Fruit fly (Drosophila melanogaster) S2 (cell line): ENCODE data around the gene Keap1.

Experiments used
- CG8478 ChIP-seq: fragments of >200 bp; optimal IDR thresholded peaks from 2 replicates; lab custom pipeline; 2018
- CTCF ChIP-seq, 2 experiments: fragments of >200 bp; optimal IDR thresholded peaks; 2 replicates each; lab custom pipeline; 2018

Keap1 gene

DNA sequence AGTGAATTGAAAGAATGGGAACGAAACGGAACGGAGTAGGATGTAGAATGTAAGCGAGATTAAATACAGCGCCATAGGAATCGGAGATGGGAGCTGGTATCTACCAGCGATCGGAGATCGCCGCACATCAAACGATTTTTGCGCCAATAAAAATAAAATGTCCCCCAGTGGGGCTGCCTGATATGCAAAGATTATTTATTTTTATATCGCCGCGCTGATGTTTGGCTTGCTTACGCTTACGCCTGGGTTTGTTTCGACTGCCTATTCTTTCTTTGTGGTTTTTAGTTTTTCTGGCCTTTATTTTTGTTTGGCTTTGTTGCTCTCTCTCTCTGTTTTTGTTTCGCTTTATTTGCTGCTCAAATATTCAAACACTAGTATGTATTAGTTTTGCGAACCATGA, 16.0 kb downstream of the Keap1 start:
- TF ChIP-seq CG8478 (no peak), CTCF (optimal IDR thresholded peaks at IDR 0.05; lab: Kevin White, UChicago) (no peak)

DNA sequence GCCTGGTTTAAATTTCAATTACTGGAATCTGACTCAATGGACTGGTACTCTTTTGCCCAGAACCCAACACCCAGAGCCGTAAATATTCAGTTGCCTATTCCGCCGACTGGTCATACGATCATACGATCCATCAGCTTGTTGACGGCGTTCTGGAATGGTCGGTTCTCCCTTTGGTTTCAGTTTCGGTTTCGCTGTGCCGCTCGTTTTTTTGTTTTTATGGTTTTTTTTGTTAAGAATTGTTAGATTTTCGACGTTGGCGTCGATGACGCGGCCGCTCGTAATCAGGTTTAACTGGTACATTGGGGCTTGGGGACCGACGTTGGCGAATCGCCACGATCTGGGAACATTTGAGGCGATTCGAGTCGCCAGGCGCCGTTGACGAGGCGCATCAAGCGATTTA, 17.0 kb downstream of the Keap1 start:
- TF ChIP-seq CTCF (optimal IDR thresholded peaks at IDR 0.05; lab: Kevin White, UChicago) (no peak), CG8478 (no peak)

DNA sequence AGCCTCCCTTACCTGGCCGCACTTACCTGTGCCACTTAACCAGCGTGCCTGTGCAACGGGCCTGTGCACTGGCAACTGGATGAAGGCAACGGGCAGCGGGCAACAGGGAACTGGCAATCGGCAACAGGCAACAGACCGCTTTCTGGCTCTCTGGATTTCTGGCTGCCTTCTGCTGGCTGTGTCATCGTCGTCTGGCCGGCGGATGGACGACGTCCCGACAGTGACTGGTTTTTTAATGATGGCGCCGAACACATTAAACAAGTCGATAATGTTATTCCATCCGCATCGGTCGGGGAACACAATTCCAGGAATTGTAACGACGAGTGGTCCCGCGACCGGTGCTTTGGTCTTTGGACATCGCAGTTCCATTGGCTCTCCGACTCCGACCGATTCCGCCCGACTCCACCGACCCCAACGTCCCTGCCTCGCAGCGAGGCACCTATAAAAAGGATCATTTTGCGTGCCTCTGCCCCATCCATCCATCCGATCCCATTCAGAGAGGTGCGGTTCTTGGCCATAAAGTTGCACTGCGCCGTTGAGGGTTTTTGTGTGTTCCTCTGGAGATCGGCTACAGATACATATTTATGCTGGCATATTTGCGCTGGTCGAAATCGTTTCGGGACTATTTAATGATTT, 17.9 kb downstream of the Keap1 start:
- TF ChIP-seq CG8478 (no peak), CTCF (optimal IDR thresholded peaks at IDR 0.05; lab: Kevin White, UChicago) (no peak)

DNA sequence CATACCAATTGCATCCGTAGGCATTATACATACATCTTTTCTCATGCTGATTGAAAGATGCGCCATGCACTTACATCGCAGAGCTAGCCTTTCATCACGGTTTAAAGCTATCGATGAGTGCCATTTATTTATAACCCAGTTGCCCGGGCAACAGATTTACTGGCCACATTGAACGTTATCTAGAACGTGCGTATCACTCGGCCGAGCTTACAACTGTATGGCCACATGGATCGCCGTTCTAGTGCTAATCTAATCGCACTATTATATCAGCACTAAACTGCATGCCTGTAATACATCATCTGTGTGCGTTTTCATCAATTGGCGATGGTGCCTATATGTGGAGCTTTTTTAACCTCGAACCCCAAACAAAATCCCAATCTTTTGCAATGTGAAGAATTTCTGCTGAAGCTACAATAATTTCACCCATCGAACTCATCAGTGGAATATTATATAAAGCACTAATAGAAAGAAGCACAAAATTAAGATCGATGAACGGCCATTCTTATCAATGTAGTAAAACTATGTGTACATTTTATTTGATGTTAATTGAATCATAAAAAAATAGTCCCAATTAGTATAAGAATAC, 18.8 kb downstream of the Keap1 start:
- TF ChIP-seq CTCF (optimal IDR thresholded peaks at IDR 0.05; lab: Kevin White, UChicago) (no peak), CG8478 (no peak)

DNA sequence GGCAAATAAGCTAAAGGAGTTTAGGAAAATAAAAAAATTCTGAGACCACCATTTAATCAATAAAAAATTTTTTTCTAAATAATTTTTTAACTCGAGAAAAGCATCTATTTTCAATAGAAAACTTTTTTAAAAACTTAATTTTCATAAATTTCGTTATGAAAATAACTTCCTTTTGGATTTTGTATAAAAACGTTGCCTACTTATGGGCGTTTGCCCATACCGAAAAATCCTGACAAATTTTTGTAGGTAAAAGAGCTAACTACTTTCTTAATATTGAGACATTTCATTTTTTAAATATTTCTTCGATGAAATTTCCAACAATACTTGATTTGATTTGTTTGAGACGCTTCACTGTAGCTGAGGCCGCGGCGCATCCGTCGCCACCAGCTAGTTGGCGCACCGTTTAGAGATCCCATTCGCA, 19.5 kb downstream of the Keap1 start:
- TF ChIP-seq CTCF (optimal IDR thresholded peaks at IDR 0.05; lab: Kevin White, UChicago) (no peak), CG8478 (no peak)

DNA sequence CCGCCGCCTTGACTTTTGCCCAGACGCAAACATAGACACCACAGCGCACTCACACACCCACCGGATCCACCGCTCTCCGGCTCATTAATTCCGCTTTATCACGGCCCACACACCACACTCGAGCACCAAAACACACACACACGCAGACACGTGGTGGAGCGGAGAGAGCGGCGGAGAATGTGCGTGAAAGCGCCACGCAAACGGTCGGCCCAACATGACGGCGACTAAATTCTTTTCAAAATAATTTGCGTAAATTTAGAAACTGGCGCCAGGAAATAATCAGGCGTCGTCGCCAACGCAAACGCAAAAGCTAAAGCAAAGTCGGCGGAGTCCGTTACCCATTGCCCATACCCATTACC, 20.0 kb downstream of the Keap1 start:
- TF ChIP-seq CG8478 (no peak), CTCF (optimal IDR thresholded peaks at IDR 0.05; lab: Kevin White, UChicago) (no peak)

DNA sequence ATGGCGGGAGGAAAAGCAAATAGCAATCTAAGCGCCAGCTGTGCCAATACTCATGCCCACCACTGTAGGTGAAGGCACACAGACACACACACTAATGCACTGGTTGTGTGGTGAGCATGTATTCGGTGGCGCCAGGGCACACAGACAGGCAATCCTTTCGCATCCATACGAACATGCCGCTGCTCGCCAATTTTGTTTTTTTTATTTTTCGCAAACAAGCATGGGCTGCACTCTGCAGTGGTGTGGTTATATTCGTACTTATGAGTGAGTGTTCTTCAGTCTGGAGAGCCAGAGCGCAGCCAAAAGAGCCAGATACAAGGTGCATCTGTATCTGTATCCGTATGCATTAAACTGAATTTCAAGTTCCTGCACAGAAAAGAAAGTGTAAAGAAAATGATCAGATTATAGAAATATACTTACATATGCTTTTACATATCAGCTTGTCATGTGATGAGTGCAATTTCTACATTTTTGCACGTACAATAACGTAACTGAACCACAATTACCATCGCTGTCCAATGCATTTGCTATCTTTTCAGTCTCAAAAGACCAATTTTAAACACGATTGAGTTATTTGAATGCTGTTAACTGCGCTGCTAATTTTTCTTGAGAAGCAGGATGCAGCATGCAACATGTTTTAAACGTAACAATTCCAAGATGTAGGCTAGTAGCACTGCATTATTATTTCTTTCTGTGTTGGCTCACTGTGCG, 20.5 kb downstream of the Keap1 start:
- no peak for TF ChIP-seq CG8478
- TF ChIP-seq CTCF (optimal IDR thresholded peaks at IDR 0.05; lab: Kevin White, UChicago) = no peak

DNA sequence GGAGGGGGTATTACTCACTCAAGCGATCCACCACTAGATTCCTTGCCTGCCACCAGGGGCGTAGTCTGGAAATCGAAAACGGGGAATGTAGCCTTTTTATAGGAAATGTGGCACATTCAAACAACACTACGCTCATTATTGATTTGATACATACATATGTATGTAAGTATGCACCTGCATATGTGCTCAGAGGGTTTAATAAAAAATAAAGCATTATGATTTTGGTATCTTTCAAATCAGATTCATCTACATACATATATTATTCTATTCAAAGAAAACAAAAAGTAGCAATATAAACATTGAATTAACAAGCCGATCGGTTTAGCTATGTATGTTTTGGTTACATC, 22.9 kb downstream of the Keap1 start:
- no peak for TF ChIP-seq CTCF (optimal IDR thresholded peaks at IDR 0.05; lab: Kevin White, UChicago)
- no peak for TF ChIP-seq CG8478

DNA sequence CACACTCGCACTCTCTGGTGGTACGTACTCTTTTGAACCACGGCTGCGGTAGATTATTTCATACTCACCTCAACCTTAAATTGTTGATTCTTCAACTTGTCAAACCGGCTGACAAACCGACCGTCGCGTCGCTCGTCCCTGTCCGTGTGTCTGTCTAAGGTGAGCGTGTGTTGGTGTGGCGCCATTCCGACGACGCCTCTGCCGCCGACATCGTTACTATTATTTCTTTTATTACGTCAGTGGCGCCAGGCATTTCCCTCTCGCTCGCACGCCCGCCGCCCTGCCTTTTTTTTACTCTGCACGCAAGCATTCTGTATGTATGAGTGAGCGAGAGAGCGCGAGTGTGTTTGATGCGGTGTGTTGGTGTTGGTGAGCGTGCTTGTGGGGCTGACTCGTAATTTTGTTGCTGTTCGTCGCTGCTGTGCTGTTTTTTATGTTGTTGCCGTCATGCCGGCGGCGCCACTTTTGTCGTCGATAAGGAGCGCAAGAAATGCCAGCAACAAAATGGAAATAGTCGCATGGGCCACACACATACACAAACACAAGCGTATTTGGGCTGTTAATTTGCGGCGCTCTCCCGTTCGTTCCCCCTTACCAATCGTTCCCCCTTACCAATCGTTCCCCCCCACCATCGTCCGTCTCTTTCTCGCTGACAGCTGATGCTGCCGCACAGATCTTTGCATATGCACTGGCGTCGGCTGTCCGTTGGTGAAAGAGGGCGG, 23.4 kb downstream of the Keap1 start:
- no peak for TF ChIP-seq CG8478
- peak; percentile 20 to 32 for TF ChIP-seq CTCF (optimal IDR thresholded peaks at IDR 0.05; lab: Kevin White, UChicago)

DNA sequence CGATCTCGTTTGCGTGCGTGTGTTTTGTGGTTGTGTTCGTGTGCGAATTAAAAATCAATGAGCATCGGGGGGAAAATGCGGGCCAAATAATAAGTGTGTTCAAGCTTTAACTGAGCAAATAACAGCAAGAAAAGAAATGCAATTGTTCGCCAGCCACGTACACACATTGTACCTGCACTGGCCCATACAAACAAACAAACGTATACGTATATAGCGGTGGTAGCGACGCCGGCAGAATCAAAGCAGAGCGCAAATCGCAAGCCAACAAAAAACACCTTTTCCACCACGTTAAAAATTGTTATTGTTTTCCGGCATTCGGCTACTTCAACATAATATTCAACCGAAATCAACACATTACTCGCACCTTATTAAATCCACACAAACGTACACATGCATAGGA, 25.2 kb downstream of the Keap1 start:
- TF ChIP-seq CTCF (optimal IDR thresholded peaks at IDR 0.05; lab: Kevin White, UChicago) (no peak), CG8478 (no peak)

DNA sequence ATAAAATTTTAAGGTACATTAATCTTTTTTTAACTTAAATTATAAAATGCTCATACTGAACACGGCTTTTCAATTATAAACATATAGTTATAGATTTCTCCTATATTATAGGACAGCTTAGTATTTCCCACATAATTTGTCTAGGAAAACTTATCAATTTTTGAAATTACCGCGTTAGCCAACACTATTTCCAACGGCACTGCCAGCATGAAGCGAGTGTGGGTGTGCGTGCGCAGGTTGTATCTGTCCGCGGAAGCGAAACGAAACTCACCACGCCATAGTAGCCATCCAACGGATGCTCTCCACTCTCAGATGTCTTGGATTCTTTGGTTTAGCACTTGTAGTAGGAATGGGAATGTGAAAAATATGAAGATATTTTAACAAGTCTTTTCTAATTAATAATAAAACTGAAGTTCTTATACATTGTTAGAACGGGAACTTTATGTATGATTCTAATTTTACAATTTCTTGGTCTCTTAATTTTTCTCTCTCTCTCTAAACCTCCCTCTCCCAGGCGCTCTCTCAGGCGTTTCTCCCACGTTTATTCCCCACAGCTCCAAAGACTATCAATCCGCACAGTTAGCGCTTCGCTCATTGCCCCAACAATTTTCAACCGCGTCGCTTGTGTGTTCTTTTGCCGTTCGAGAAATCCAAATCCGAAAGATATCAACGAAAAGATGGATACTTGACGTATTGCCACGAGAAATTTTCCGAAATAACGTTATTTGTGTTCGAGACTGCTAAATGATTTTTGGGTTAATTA, 26.1 kb downstream of the Keap1 start, which contains the start of gene Dad:
TSS of gene Dad (plus strand) at position 593 of the 763 bp plus-strand sequence.
- TF ChIP-seq CG8478 (no peak), CTCF (optimal IDR thresholded peaks at IDR 0.05; lab: Kevin White, UChicago) (no peak)

DNA sequence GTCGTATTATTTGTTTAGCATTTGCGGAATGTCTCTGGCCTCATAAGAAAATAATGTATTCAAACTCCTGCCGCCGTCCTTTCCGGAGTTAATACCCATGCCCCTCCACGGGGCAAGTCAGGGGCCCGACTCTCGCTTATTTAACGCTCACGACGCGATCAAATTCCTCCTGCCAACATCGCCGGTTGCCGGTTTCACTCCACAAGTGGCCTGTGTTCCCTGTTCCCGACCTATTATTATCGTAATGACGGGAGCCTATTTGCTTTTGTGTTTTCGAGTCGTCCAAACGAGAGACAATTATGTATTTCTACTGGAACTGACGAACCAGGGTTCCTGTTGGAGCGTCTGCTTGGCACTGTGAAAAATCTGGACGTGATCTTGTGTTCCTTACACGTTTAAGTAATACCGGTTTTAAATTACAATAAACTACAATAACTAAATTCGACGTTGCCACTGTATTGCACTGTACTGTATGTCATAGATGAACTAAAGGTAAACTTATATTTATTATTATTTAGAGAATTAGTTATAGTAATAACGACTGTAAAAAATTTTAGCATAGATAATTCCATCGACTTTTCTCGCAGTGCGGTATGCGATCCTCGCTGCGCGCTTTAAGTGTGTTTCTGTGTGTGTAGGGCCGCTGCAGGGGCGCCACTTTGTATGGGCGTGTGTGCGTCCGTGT, 27.1 kb downstream of the Keap1 start:
- TF ChIP-seq CG8478 = no peak
- no peak for TF ChIP-seq CTCF (optimal IDR thresholded peaks at IDR 0.05; lab: Kevin White, UChicago)

DNA sequence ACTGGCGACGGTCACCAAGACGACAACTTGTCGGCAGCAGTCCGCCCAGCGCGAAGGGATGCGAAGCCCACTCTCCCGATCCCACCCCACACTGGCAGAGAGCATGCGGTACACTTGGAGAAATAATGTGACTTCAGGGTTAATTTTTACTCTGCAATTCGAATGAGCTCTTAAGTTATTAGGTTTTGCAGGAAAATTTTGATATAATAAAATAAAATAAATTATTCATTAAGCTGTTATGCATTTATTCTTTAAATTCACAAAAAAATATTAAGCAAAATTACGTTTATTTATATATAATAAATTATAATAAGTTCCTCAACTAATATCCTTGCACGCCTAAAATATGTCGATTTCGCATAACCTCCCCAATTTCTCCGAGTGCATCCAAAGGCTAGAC, 30.9 kb downstream of the Keap1 start:
- TF ChIP-seq CTCF (optimal IDR thresholded peaks at IDR 0.05; lab: Kevin White, UChicago) (no peak), CG8478 (no peak)

DNA sequence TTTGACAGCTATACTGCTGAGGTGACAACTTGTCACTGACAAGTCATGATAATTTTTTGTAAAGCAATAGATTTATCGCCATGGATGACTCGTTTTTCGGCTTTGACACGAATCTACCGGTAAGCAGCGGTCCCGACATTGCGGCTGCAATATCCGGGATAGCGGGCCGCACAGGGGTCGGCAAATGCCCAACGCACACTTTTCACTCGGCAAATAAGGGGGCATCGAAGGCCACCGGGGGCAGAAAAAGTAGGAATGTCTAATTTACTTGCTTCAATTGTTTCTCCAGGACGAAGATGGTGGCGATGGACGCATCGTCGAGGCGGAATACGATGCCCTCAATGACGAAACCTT, 36.2 kb downstream of the Keap1 start:
- TF ChIP-seq CTCF (optimal IDR thresholded peaks at IDR 0.05; lab: Kevin White, UChicago) (no peak), CG8478 (no peak)
